Fruit fly (Drosophila melanogaster): ENCODE results near the gene CG9701.

CG9701 gene

dm6 chr3L:16733246-16733645 is at the start of gene CG9701:
Gene CG9701 (plus strand): TSS chr3L:16733546.
- TF ChIP-seq cnc (optimal IDR thresholded peaks at IDR 0.05) (no peak), kay (GFP tag; ENCODE audit: borderline replicate concordance) (peak; percentile 35), CG11617 (GFP tag; optimal IDR thresholded peaks at IDR 0.05) (no peak)

DNA sequence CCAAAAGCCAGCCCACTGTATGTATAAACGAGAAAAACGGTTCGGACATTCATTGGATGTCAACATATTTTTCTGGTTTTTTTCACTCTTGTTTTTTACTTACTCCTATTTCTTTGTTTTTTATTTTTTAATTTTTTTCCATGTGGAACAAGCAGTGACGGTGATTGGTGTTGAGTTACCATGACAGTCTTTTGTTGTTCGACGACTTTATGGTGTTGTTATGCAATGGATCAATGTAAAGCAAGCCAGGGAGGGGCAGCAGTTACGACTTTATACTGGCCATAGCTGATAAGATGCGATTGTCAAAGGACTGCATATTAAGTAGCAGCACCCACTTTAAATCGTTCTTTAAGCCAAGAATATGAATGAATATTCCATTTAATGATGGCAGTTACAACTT is 43.9 kb upstream of the CG9701 start:
- no peak for TF ChIP-seq Crg-1 (GFP tag; optimal IDR thresholded peaks at IDR 0.05)
- TF ChIP-seq CG5204 (GFP tag; optimal IDR thresholded peaks at IDR 0.05) = no peak
- peak; percentile 15 for TF ChIP-seq kay (GFP tag; ENCODE audit: borderline replicate concordance)
- TF ChIP-seq CG11617 (GFP tag; optimal IDR thresholded peaks at IDR 0.05) = no peak
- TF ChIP-seq pad (GFP tag; optimal IDR thresholded peaks at IDR 0.05) = no peak
- no peak for TF ChIP-seq ovo (GFP tag; optimal IDR thresholded peaks at IDR 0.05)
- no peak for TF ChIP-seq CG14711 (tag; optimal IDR thresholded peaks at IDR 0.05)
- TF ChIP-seq Hr96 (GFP tag; optimal IDR thresholded peaks at IDR 0.05) = no peak

- TF ChIP-seq cic (GFP tag; optimal IDR thresholded peaks at IDR 0.05) (no peak), CG11617 (GFP tag; optimal IDR thresholded peaks at IDR 0.05) (no peak), CG12768 (GFP tag; optimal IDR thresholded peaks at IDR 0.05) (no peak), ovo (GFP tag; optimal IDR thresholded peaks at IDR 0.05) (no peak), CG14711 (tag; optimal IDR thresholded peaks at IDR 0.05) (no peak), cnc (optimal IDR thresholded peaks at IDR 0.05) (no peak), kay (GFP tag; ENCODE audit: borderline replicate concordance) (no peak), Mnt (GFP tag; optimal IDR thresholded peaks at IDR 0.05) (no peak), CG7045 (GFP tag; optimal IDR thresholded peaks at IDR 0.05) (no peak), CG33017 (tag; optimal IDR thresholded peaks at IDR 0.05) (no peak)
Measured at dm6 chr3L:16690055-16690454, 43.3 kb upstream of the CG9701 start.

dm6 chr3L:16693844-16694243 is 39.5 kb upstream of the CG9701 start:
- TF ChIP-seq cic (GFP tag; optimal IDR thresholded peaks at IDR 0.05) = peak; percentile 83
- no peak for TF ChIP-seq cnc (optimal IDR thresholded peaks at IDR 0.05)
- no peak for TF ChIP-seq CG12768 (GFP tag; optimal IDR thresholded peaks at IDR 0.05)
- TF ChIP-seq Hr96 (GFP tag; optimal IDR thresholded peaks at IDR 0.05) = no peak
- TF ChIP-seq CG5204 (GFP tag; optimal IDR thresholded peaks at IDR 0.05) = no peak
- no peak for TF ChIP-seq Crg-1 (GFP tag; optimal IDR thresholded peaks at IDR 0.05)
- no peak for TF ChIP-seq toe (GFP tag; optimal IDR thresholded peaks at IDR 0.05)
- no peak for TF ChIP-seq ovo (GFP tag; optimal IDR thresholded peaks at IDR 0.05)
- TF ChIP-seq Clk (GFP tag; optimal IDR thresholded peaks at IDR 0.05) = no peak
- no peak for TF ChIP-seq CG1620 (GFP tag; optimal IDR thresholded peaks at IDR 0.05)
- TF ChIP-seq pad (GFP tag; optimal IDR thresholded peaks at IDR 0.05) = peak; percentile 95
- TF ChIP-seq CG33017 (tag; optimal IDR thresholded peaks at IDR 0.05) = no peak
- TF ChIP-seq tj (GFP tag; optimal IDR thresholded peaks at IDR 0.05) = no peak
- no peak for TF ChIP-seq Mnt (GFP tag; optimal IDR thresholded peaks at IDR 0.05)
- no peak for TF ChIP-seq CG11617 (GFP tag; optimal IDR thresholded peaks at IDR 0.05)
- TF ChIP-seq CG7045 (GFP tag; optimal IDR thresholded peaks at IDR 0.05) = no peak
- TF ChIP-seq CG7101 (tag; optimal IDR thresholded peaks at IDR 0.05) = no peak
- no peak for TF ChIP-seq bab1 (GFP tag; optimal IDR thresholded peaks at IDR 0.05)

- TF ChIP-seq CG7101 (tag; optimal IDR thresholded peaks at IDR 0.05) (no peak), CG14711 (tag; optimal IDR thresholded peaks at IDR 0.05) (no peak), Clk (GFP tag; optimal IDR thresholded peaks at IDR 0.05) (no peak), tj (GFP tag; optimal IDR thresholded peaks at IDR 0.05) (no peak), cnc (optimal IDR thresholded peaks at IDR 0.05) (no peak), Mnt (GFP tag; optimal IDR thresholded peaks at IDR 0.05) (no peak), CG12768 (GFP tag; optimal IDR thresholded peaks at IDR 0.05) (no peak), Hr96 (GFP tag; optimal IDR thresholded peaks at IDR 0.05) (no peak)
Measured at dm6 chr3L:16695076-16695847, 38.1 kb upstream of the CG9701 start.

DNA sequence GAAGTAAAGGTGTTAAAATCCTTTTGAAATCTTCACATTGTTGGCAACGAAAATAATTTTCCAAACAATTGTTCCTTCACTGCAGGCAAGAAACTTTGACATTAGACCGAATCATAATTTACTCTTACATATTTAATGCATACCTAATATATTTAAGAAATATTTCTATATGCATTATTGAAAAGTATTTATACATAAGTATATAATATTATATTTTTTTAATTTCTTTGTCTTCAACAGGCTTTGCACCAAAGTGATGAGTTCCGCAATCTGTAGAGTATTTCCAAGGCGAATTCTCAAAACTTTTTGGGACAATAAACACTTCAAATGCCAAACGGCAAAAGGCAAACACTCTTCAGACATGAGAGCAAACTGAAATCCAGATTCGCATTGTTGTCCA is 36.3 kb upstream of the CG9701 start:
- TF ChIP-seq CG14711 (tag; optimal IDR thresholded peaks at IDR 0.05) = peak; percentile 8
- no peak for TF ChIP-seq CG1620 (GFP tag; optimal IDR thresholded peaks at IDR 0.05)
- TF ChIP-seq pad (GFP tag; optimal IDR thresholded peaks at IDR 0.05) = no peak
- TF ChIP-seq cnc (optimal IDR thresholded peaks at IDR 0.05) = no peak
- no peak for TF ChIP-seq tj (GFP tag; optimal IDR thresholded peaks at IDR 0.05)
- TF ChIP-seq CG12768 (GFP tag; optimal IDR thresholded peaks at IDR 0.05) = no peak
- peak; percentile 28 for TF ChIP-seq kay (GFP tag; ENCODE audit: borderline replicate concordance)
- no peak for TF ChIP-seq CG11617 (GFP tag; optimal IDR thresholded peaks at IDR 0.05)
- no peak for TF ChIP-seq Crg-1 (GFP tag; optimal IDR thresholded peaks at IDR 0.05)

DNA sequence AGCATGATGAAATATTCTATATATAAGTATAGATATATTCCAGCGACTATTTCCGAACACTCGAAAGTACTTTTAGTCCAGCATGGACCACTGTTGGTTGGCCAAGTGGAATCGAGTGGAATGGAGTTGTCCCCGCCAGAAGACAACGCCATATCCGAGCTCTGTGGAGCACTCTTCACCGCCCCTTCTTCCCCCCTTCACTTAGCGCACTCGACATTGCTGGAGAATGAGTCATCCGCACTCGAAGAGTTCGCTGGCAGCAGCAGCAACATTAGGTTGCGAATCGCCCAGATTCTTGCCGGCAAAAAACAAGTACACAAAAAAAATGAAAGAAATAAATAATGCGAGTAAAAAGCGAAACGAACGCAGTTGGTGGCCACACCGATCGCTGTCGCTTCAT is 35.3 kb upstream of the CG9701 start:
- no peak for TF ChIP-seq CG5204 (GFP tag; optimal IDR thresholded peaks at IDR 0.05)
- no peak for TF ChIP-seq CG11617 (GFP tag; optimal IDR thresholded peaks at IDR 0.05)
- no peak for TF ChIP-seq tj (GFP tag; optimal IDR thresholded peaks at IDR 0.05)
- TF ChIP-seq Clk (GFP tag; optimal IDR thresholded peaks at IDR 0.05) = no peak
- TF ChIP-seq CG7101 (tag; optimal IDR thresholded peaks at IDR 0.05) = no peak
- TF ChIP-seq Hr96 (GFP tag; optimal IDR thresholded peaks at IDR 0.05) = no peak
- no peak for TF ChIP-seq CG12768 (GFP tag; optimal IDR thresholded peaks at IDR 0.05)
- no peak for TF ChIP-seq CG1620 (GFP tag; optimal IDR thresholded peaks at IDR 0.05)
- TF ChIP-seq Crg-1 (GFP tag; optimal IDR thresholded peaks at IDR 0.05) = no peak
- TF ChIP-seq cnc (optimal IDR thresholded peaks at IDR 0.05) = no peak
- TF ChIP-seq Mnt (GFP tag; optimal IDR thresholded peaks at IDR 0.05) = no peak
- no peak for TF ChIP-seq bab1 (GFP tag; optimal IDR thresholded peaks at IDR 0.05)
- TF ChIP-seq CG7045 (GFP tag; optimal IDR thresholded peaks at IDR 0.05) = no peak

Data from whole organism, adult.